Fruit fly (Drosophila melanogaster) whole organism, adult: ENCODE measurements around the gene CG33287.

ENCODE experiments used
- CG12768 ChIP-seq: fragments of 200-800 bp; sonication (Bioruptor generic); optimal IDR thresholded peaks from 2 replicates; lab custom pipeline; 2017; ENCODE audit warnings: missing biosample characterization, missing genetic modification characterization, mild to moderate bottlenecking, moderate library complexity, missing genetic modification reagents
- CG14711 ChIP-seq: fragments of 200-800 bp; sonication (Bioruptor generic); optimal IDR thresholded peaks from 2 replicates; lab custom pipeline; 2018; ENCODE audit warnings: missing biosample characterization, mild to moderate bottlenecking, missing genetic modification characterization, moderate library complexity
- CG33017 ChIP-seq: fragments of 200-800 bp; sonication (Bioruptor generic); optimal IDR thresholded peaks from 2 replicates; lab custom pipeline; 2018; ENCODE audit warnings: missing biosample characterization, mild to moderate bottlenecking, missing genetic modification characterization, moderate library complexity
- Hr96 ChIP-seq: fragments of 200-800 bp; sonication (Bioruptor generic); optimal IDR thresholded peaks from 2 replicates; lab custom pipeline; 2016; ENCODE audit warnings: missing biosample characterization, missing genetic modification characterization
- bab1 ChIP-seq: fragments of 200-800 bp; sonication (Bioruptor generic); optimal IDR thresholded peaks from 3 replicates; lab custom pipeline; 2019; ENCODE audit warnings: missing biosample characterization, mild to moderate bottlenecking, missing genetic modification characterization, moderate library complexity
- cic ChIP-seq: fragments of 200-800 bp; sonication (Bioruptor generic); optimal IDR thresholded peaks from 2 replicates; lab custom pipeline; 2017; ENCODE audit warnings: missing biosample characterization, mild to moderate bottlenecking, missing genetic modification characterization, moderate library complexity
- cnc ChIP-seq, 2 experiments: fragments of >200 bp; optimal IDR thresholded peaks; 2 replicates each; lab custom pipeline; 2017
- pad ChIP-seq: fragments of 200-800 bp; sonication (Bioruptor generic); optimal IDR thresholded peaks from 3 replicates; lab custom pipeline; 2017; ENCODE audit warnings: missing biosample characterization, missing genetic modification characterization, mild to moderate bottlenecking, moderate library complexity, missing genetic modification reagents
- tj ChIP-seq: fragments of 200-800 bp; sonication (Bioruptor generic); optimal IDR thresholded peaks from 3 replicates; lab custom pipeline; 2017; ENCODE audit warnings: missing biosample characterization, mild to moderate bottlenecking, missing genetic modification characterization, moderate library complexity

DNA sequence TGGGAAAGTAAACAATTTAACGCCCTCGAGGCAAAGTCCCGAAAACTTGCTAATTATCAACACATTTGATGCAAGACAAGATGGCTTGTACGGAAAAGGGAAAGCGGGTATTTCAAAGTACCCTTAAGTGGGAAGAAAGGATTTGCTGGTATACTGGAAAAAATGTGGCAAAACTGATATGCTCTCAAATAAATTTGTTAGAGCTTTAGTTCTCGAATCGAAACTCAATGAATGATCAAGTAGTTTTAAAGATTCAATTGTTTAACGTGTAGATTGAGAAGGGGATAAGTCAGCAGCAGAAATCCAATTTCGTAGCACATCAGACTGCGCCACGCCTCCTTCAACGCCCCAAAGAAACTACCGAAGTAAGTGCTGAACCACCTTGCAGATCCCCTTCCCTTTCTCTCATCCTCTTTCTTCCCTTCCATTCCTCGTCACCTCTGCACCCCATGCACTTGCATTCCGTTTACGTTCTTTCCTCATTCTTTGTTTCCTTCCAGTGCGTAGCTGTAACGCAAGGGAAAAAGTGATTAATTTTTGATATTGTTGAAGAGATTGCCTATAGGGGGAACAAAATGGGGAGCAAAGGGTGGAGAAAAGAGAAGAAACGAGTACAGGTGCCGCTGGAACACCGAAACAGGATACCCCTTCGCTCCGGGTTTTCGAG, 53.3 kb downstream of the CG33287 start:
- no peak for TF ChIP-seq CG12768 (GFP tag; lab: Kevin White, UChicago)
- TF ChIP-seq Hr96 (GFP tag; lab: Kevin White, UChicago) = no peak
- TF ChIP-seq tj (GFP tag; lab: Kevin White, UChicago) = no peak
- TF ChIP-seq CG33017 (tag; lab: Kevin White, UChicago) = no peak
- TF ChIP-seq CG14711 (tag; lab: Kevin White, UChicago) = no peak
- TF ChIP-seq pad (GFP tag; lab: Kevin White, UChicago) = no peak
- TF ChIP-seq cic (GFP tag; lab: Kevin White, UChicago) = no peak
- TF ChIP-seq bab1 (GFP tag; lab: Kevin White, UChicago) = no peak
- TF ChIP-seq cnc (optimal IDR thresholded peaks at IDR 0.05; lab: Kevin White, UChicago) = no peak
